Worm (Caenorhabditis elegans) whole organism, mixed stage, embryonic: ENCODE results near the gene srxa-9.

ENCODE experiments used
- M03D4.4 ChIP-seq: sonication (generic microtip); optimal IDR thresholded peaks from 2 replicates; lab custom pipeline; 2017; ENCODE audit warnings: mild to moderate bottlenecking, missing genetic modification characterization, missing compliant biosample characterization
- lsy-2 ChIP-seq: fragments of 150-350 bp; optimal IDR thresholded peaks from 2 replicates; lab custom pipeline; 2014; ENCODE audit warnings: missing biosample characterization, missing genetic modification characterization

- TF ChIP-seq M03D4.4 (no peak), lsy-2 (tag; lab: Kevin White, UChicago) (no peak)
Observed at ce11 chrX:15704579-15705110, 42.2 kb upstream of the srxa-9 start.
